Worm (Caenorhabditis elegans) whole organism, L4 larva: Measurements from ENCODE around the gene sec-6.
"Not testable (repeated sequence)": the region's sequence is repeated elsewhere in the genome, so short reads cannot be mapped to it uniquely, and the experiment has no call there.

Source experiments
- D1046.2 ChIP-seq: fragments of 200-800 bp; sonication (Bioruptor generic); IDR thresholded peaks from 2 replicates; pipeline ENCODE4 v1.3.6; 2022; ENCODE audit warnings: missing genetic modification characterization, missing compliant biosample characterization
- F10B5.3 ChIP-seq: sonication (generic microtip); optimal IDR thresholded peaks from 2 replicates; lab custom pipeline; 2016; ENCODE audit warnings: mild to moderate bottlenecking, missing genetic modification characterization, missing compliant biosample characterization
- F49E8.2 ChIP-seq: sonication (generic microtip); optimal IDR thresholded peaks from 2 replicates; lab custom pipeline; 2016; ENCODE audit warnings: missing compliant biosample characterization, mild to moderate bottlenecking, missing genetic modification characterization, borderline replicate concordance
- T26A8.4 ChIP-seq: fragments of 200-800 bp; sonication (Bioruptor generic); IDR thresholded peaks from 2 replicates; pipeline ENCODE4 v1.3.6; 2022; ENCODE audit warnings: missing genetic modification characterization, missing compliant biosample characterization
- Y75B8A.6 ChIP-seq: fragments of 200-800 bp; sonication (Bioruptor generic); IDR thresholded peaks from 2 replicates; pipeline ENCODE4 v1.3.6; 2022; ENCODE audit warnings: missing genetic modification reagents, missing genetic modification characterization, missing compliant biosample characterization
- ceh-20 ChIP-seq: fragments of 200-800 bp; sonication (Bioruptor generic); IDR thresholded peaks from 2 replicates; pipeline ENCODE4 v1.3.6; 2022; ENCODE audit warnings: missing genetic modification reagents, missing genetic modification characterization, missing compliant biosample characterization
- ceh-28 ChIP-seq: fragments of 150-350 bp; optimal IDR thresholded peaks from 2 replicates; lab custom pipeline; 2014; ENCODE audit warnings: missing biosample characterization, missing genetic modification reagents, missing genetic modification characterization
- ceh-32 ChIP-seq: sonication (generic microtip); optimal IDR thresholded peaks from 2 replicates; lab custom pipeline; 2016; ENCODE audit warnings: mild to moderate bottlenecking, missing genetic modification characterization, missing compliant biosample characterization; ENCODE audit not compliant: poor library complexity
- ceh-44 ChIP-seq: fragments of 200-800 bp; sonication (Bioruptor generic); IDR thresholded peaks from 2 replicates; pipeline ENCODE4 v1.3.6; 2022; ENCODE audit warnings: missing genetic modification reagents, missing genetic modification characterization, missing compliant biosample characterization
- ceh-62 ChIP-seq: sonication (generic microtip); optimal IDR thresholded peaks from 2 replicates; lab custom pipeline; 2017; ENCODE audit warnings: missing biosample characterization, missing genetic modification characterization
- ceh-82 ChIP-seq: sonication (generic microtip); optimal IDR thresholded peaks from 2 replicates; lab custom pipeline; 2017; ENCODE audit warnings: missing biosample characterization, missing genetic modification characterization
- ctbp-1 ChIP-seq: fragments of 200-800 bp; sonication (Bioruptor generic); IDR thresholded peaks from 2 replicates; pipeline ENCODE4 v1.3.6; 2022; ENCODE audit warnings: missing genetic modification reagents, missing genetic modification characterization, missing compliant biosample characterization
- daf-16 ChIP-seq, 3 experiments: sonication (generic microtip); optimal IDR thresholded peaks; 2 replicates each; lab custom pipeline; 2016 to 2017; ENCODE audit warnings: missing genetic modification characterization in 3 of 3, missing genetic modification reagents in 3 of 3, mild to moderate bottlenecking in 2 of 3, missing compliant biosample characterization in 2 of 3, missing biosample characterization in 1 of 3, moderate library complexity in 1 of 3
- dmd-6 ChIP-seq: fragments of 200-800 bp; sonication (Bioruptor generic); IDR thresholded peaks from 2 replicates; pipeline ENCODE4 v1.3.6; 2022; ENCODE audit warnings: missing genetic modification reagents, missing genetic modification characterization, missing compliant biosample characterization
- dmd-8 ChIP-seq: fragments of 200-800 bp; sonication (Bioruptor generic); IDR thresholded peaks from 2 replicates; pipeline ENCODE4 v1.3.6; 2022; ENCODE audit warnings: missing genetic modification characterization, missing compliant biosample characterization
- dpl-1 ChIP-seq: fragments of 150-350 bp; optimal IDR thresholded peaks from 2 replicates; lab custom pipeline; 2014; ENCODE audit warnings: missing biosample characterization, missing genetic modification reagents, missing genetic modification characterization
- dve-1 ChIP-seq: sonication (generic microtip); optimal IDR thresholded peaks from 2 replicates; lab custom pipeline; 2017; ENCODE audit warnings: antibody characterized with exemption, mild to moderate bottlenecking, missing genetic modification characterization, missing compliant biosample characterization; ENCODE audit not compliant: insufficient read depth
- hif-1 ChIP-seq, 2 experiments: sonication (generic microtip); optimal IDR thresholded peaks; 2 replicates each; lab custom pipeline; 2016 to 2017; ENCODE audit warnings: missing compliant biosample characterization in 2 of 2, missing genetic modification characterization in 2 of 2, missing genetic modification reagents in 2 of 2, missing genotype in 2 of 2, mild to moderate bottlenecking in 1 of 2
- hlh-30 ChIP-seq: sonication (generic microtip); optimal IDR thresholded peaks from 2 replicates; lab custom pipeline; 2017; ENCODE audit warnings: antibody characterized with exemption, mild to moderate bottlenecking, missing genetic modification characterization, missing compliant biosample characterization; ENCODE audit not compliant: insufficient read depth
- hmg-1.1 ChIP-seq: fragments of 200-800 bp; sonication (Bioruptor generic); IDR thresholded peaks from 2 replicates; pipeline ENCODE4 v1.3.6; 2022; ENCODE audit warnings: missing genetic modification reagents, missing genetic modification characterization, missing compliant biosample characterization
- jun-1 ChIP-seq: fragments of 150-350 bp; optimal IDR thresholded peaks from 2 replicates; lab custom pipeline; 2014; ENCODE audit warnings: missing biosample characterization, missing genetic modification reagents, missing genetic modification characterization
- lim-7 ChIP-seq: fragments of 200-800 bp; sonication (Bioruptor generic); IDR thresholded peaks from 2 replicates; pipeline ENCODE4 v1.3.6; 2022; ENCODE audit warnings: missing genetic modification characterization, missing compliant biosample characterization
- lin-1 ChIP-seq: fragments of 200-800 bp; sonication (Bioruptor generic); IDR thresholded peaks from 2 replicates; pipeline ENCODE4 v1.3.6; 2022; ENCODE audit warnings: missing genetic modification reagents, missing genetic modification characterization, missing compliant biosample characterization
- lin-38 ChIP-seq: fragments of 200-800 bp; sonication (Bioruptor generic); IDR thresholded peaks from 2 replicates; pipeline ENCODE4 v1.3.6; 2022; ENCODE audit warnings: missing genetic modification reagents, missing genetic modification characterization, missing compliant biosample characterization
- lir-3 ChIP-seq: sonication (generic microtip); optimal IDR thresholded peaks from 2 replicates; lab custom pipeline; 2016; ENCODE audit warnings: mild to moderate bottlenecking, missing genetic modification characterization, missing compliant biosample characterization
- lsy-2 ChIP-seq, 2 experiments: fragments of 150-350 bp in 1 of 2; sonication (generic microtip) in 1 of 2; optimal IDR thresholded peaks; 2 replicates each; lab custom pipeline; 2014 to 2017; ENCODE audit warnings: missing biosample characterization in 2 of 2, missing genetic modification characterization in 2 of 2
- mep-1 ChIP-seq: fragments of 150-350 bp; sonication (generic microtip); optimal IDR thresholded peaks from 3 replicates; lab custom pipeline; 2014; ENCODE audit warnings: missing biosample characterization, missing genetic modification characterization
- mxl-3 ChIP-seq: fragments of 200-800 bp; sonication (Bioruptor generic); optimal IDR thresholded peaks from 2 replicates; lab custom pipeline; 2018; ENCODE audit warnings: mild to moderate bottlenecking, missing genetic modification characterization, missing compliant biosample characterization
- nhr-102 ChIP-seq: sonication (generic microtip); optimal IDR thresholded peaks from 2 replicates; lab custom pipeline; 2016; ENCODE audit warnings: mild to moderate bottlenecking, missing genetic modification characterization, moderate library complexity, missing compliant biosample characterization
- nhr-237 ChIP-seq: sonication (generic microtip); optimal IDR thresholded peaks from 2 replicates; lab custom pipeline; 2017; ENCODE audit warnings: missing biosample characterization, missing genetic modification characterization
- nhr-25 ChIP-seq: sonication (generic microtip); optimal IDR thresholded peaks from 2 replicates; lab custom pipeline; 2017; ENCODE audit warnings: missing genetic modification characterization, mild to moderate bottlenecking, missing compliant biosample characterization, antibody characterized with exemption, moderate library complexity, borderline replicate concordance; ENCODE audit not compliant: insufficient read depth
- nhr-28 ChIP-seq: fragments of 150-350 bp; optimal IDR thresholded peaks from 2 replicates; lab custom pipeline; 2014; ENCODE audit warnings: missing biosample characterization, missing genetic modification characterization
- nhr-42 ChIP-seq: fragments of 200-800 bp; sonication (Bioruptor generic); IDR thresholded peaks from 2 replicates; pipeline ENCODE4 v1.3.6; 2022; ENCODE audit warnings: missing genetic modification characterization, missing compliant biosample characterization
- nhr-48 ChIP-seq: sonication (generic microtip); optimal IDR thresholded peaks from 2 replicates; lab custom pipeline; 2016; ENCODE audit warnings: mild to moderate bottlenecking, missing genetic modification characterization, missing compliant biosample characterization
- pha-4 ChIP-seq, 2 experiments: fragments of 150-350 bp in 1 of 2; fragments of 200-800 bp in 1 of 2; sonication (Bioruptor generic) in 1 of 2; IDR thresholded peaks in 1 of 2; optimal IDR thresholded peaks in 1 of 2; 2 replicates each; pipeline versions ENCODE4 v1.3.6 to Lab custom; 2014 to 2022; ENCODE audit warnings: missing genetic modification characterization in 2 of 2, missing genetic modification reagents in 2 of 2, missing biosample characterization in 1 of 2, missing compliant biosample characterization in 1 of 2
- snpc-4 ChIP-seq: fragments of 150-350 bp; optimal IDR thresholded peaks from 2 replicates; lab custom pipeline; 2014; ENCODE audit warnings: missing biosample characterization, missing genetic modification characterization
- spr-3 ChIP-seq: fragments of 200-800 bp; sonication (Bioruptor generic); optimal IDR thresholded peaks from 2 replicates; lab custom pipeline; 2018; ENCODE audit warnings: mild to moderate bottlenecking, missing genetic modification characterization, missing compliant biosample characterization
- unc-62 ChIP-seq, 3 experiments: fragments of 150-350 bp in 1 of 3; sonication (generic microtip); optimal IDR thresholded peaks in 2 of 3; peaks in 1 of 3; 1 replicate in 1 of 3; 2 replicates in 2 of 3; lab custom pipeline; 2014 to 2017; ENCODE audit warnings: missing biosample characterization in 3 of 3, missing genetic modification characterization in 3 of 3, missing genetic modification reagents in 3 of 3, missing genotype in 1 of 3
- vab-7 ChIP-seq: fragments of 200-800 bp; sonication (Bioruptor generic); IDR thresholded peaks from 2 replicates; pipeline ENCODE4 v1.3.6; 2022; ENCODE audit warnings: missing genetic modification reagents, missing genetic modification characterization, missing compliant biosample characterization
- zag-1 ChIP-seq: fragments of 150-350 bp; optimal IDR thresholded peaks from 2 replicates; lab custom pipeline; 2014; ENCODE audit warnings: missing biosample characterization, missing genetic modification characterization
- zfp-3 ChIP-seq: fragments of 200-800 bp; sonication (Bioruptor generic); conservative IDR thresholded peaks from 2 replicates; pipeline ENCODE4 v1.3.6; 2022; ENCODE audit warnings: missing genetic modification reagents, missing genetic modification characterization, missing compliant biosample characterization

Gene sec-6

DNA sequence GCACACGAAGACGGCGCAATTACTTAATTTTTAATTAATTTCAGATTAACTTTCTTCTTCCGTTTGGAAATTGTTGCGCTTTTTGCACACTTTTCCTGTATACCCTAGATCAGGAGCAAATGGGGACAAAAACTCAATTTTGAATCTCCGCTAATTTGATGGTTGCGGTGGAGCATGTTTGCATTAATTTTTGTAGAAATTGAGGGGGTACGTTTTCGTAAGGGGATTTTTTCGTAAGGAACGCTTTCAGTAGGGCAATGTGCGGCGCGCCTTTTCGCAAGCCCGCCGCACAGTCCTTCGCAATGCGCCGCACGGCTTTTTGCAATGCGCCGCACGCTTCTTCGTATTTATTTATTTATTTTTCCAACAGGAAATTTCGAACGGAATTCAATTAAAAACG lies 13.0 kb upstream of the sec-6 start (continued):
- TF ChIP-seq nhr-28, result peak; percentile 48
- peak; percentile 89 for TF ChIP-seq zfp-3 (GFP tag; lab: Robert Waterston, UW)
- TF ChIP-seq dmd-6 (GFP tag; lab: Robert Waterston, UW), result peak; percentile 90
- TF ChIP-seq nhr-48, result peak; percentile 0
- peak; percentile 58 for TF ChIP-seq mep-1 (tag; lab: Kevin White, UChicago)

DNA sequence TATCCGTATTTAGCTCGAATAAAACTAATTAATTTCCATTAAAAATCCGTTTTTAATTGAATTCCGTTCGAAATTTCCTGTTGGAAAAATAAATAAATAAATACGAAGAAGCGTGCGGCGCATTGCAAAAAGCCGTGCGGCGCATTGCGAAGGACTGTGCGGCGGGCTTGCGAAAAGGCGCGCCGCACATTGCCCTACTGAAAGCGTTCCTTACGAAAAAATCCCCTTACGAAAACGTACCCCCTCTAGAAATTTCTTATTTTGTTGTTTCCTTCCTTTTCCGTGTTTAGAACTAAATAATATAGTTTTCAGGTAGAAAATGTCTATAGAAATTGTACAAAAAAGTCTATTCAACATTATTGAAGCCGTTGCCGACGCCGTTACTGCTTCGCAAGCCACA lies 9.0 kb upstream of the sec-6 start, which contains the start of gene F09E5.8:
Gene F09E5.8, plus strand, starts transcription at position 313 of the 400 bp plus-strand sequence.
- TF ChIP-seq dmd-6 (GFP tag; lab: Robert Waterston, UW), result peak; percentile 23; the same call in 1 of the 2 replicates
- 0 out of 2 replicates have a peak, but pooled peaks have one; percentile 41 for TF ChIP-seq lin-1 (GFP tag; lab: Robert Waterston, UW)
- peak; percentile 78 for TF ChIP-seq hmg-1.1
- peak; percentile 63; the same call in 1 of the 2 replicates for TF ChIP-seq pha-4 (GFP tag; IDR thresholded peaks at IDR 0.05; lab: Robert Waterston, UW)
- TF ChIP-seq pha-4 (tag; optimal IDR thresholded peaks at IDR 0.05; lab: Kevin White, UChicago), result not testable (repeated sequence)
- TF ChIP-seq ctbp-1 (GFP tag; lab: Robert Waterston, UW), result 0 out of 2 replicates have a peak, but pooled peaks have one; percentile 39
- 0 out of 2 replicates have a peak, but pooled peaks have one; percentile 25 for TF ChIP-seq ceh-20 (GFP tag; lab: Robert Waterston, UW)
- 0 out of 2 replicates have a peak, but pooled peaks have one; percentile 63 for TF ChIP-seq vab-7 (GFP tag; lab: Robert Waterston, UW)
- TF ChIP-seq T26A8.4 (GFP tag; lab: Robert Waterston, UW), result peak; percentile 81
- peak; percentile 82 for TF ChIP-seq lin-38
- TF ChIP-seq, all 104 proteins: peak for 9; not testable (repeated sequence) for 95

DNA sequence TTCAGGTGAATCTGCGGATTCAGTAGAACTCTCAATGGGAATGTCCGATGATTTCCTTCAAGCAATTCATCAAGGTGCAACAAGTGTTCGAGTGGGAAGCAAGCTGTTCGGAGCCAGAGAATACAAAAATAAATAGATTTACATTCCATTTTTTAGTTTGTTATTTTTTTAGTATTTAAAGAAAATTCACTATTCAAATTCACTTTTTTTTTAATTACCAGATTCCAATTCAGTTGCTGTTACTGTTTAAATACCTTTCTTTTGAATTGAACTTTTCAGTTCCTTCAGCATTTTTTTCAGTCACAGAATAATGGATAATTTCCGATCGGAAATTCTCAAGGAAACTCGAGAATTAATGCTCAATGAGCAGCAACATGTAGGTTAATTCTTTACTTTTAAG lies 7.6 kb upstream of the sec-6 start, which contains the start of gene F09E5.7:
Gene F09E5.7, plus strand, starts transcription at position 301 of the 400 bp plus-strand sequence.
- no peak for TF ChIP-seq unc-62 (GFP tag; optimal IDR thresholded peaks at IDR 0.05 in 1 of 2; lab: Kevin White, UChicago)
- TF ChIP-seq unc-62 (tag; optimal IDR thresholded peaks at IDR 0.05; lab: Kevin White, UChicago), result no peak
- no peak for TF ChIP-seq Y75B8A.6 (GFP tag; lab: Robert Waterston, UW)
- TF ChIP-seq nhr-237 (tag; lab: Kevin White, UChicago), result no peak
- TF ChIP-seq nhr-28, result no peak
- TF ChIP-seq ceh-28 (tag; lab: Kevin White, UChicago), result no peak
- TF ChIP-seq hif-1 (tag; optimal IDR thresholded peaks at IDR 0.05; lab: Kevin White, UChicago), result no peak
- TF ChIP-seq mxl-3 (GFP tag; lab: Kevin White, UChicago), result no peak
- TF ChIP-seq lin-38, result no peak
- TF ChIP-seq ceh-32 (tag; lab: Kevin White, UChicago), result no peak
- TF ChIP-seq ctbp-1 (GFP tag; lab: Robert Waterston, UW), result no peak
- TF ChIP-seq D1046.2 (GFP tag; lab: Robert Waterston, UW), result no peak
- TF ChIP-seq ceh-44 (GFP tag; lab: Robert Waterston, UW), result no peak
- no peak for TF ChIP-seq lsy-2 (tag; optimal IDR thresholded peaks at IDR 0.05; lab: Kevin White, UChicago)
- no peak for TF ChIP-seq dmd-6 (GFP tag; lab: Robert Waterston, UW)
- TF ChIP-seq lir-3 (tag; lab: Kevin White, UChicago), result no peak
- no peak for TF ChIP-seq F10B5.3 (tag; lab: Kevin White, UChicago)
- no peak for TF ChIP-seq zag-1 (tag; lab: Kevin White, UChicago)
- TF ChIP-seq daf-16 (GFP tag; optimal IDR thresholded peaks at IDR 0.05; lab: Kevin White, UChicago), result no peak
- no peak for TF ChIP-seq daf-16 (tag; optimal IDR thresholded peaks at IDR 0.05; lab: Kevin White, UChicago)
- TF ChIP-seq dve-1, result no peak

DNA sequence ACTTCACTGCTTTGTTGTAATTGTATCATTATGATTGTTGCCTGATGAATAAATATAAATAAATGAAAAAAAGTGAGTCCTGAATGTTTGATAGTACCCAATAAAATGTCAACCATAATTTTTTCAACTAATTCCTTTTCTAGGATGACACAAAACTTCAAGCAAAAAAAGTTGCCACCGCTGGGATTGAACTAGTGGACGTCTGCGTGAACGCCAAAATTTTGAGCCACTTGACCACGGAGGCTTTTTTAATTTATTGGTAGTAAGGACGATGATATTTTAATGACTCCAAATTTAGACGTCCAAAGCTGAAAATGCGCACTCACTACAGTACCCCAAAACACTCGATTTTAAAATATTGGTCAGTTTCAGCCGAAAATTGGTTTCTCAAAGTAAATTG lies 5.7 kb upstream of the sec-6 start:
- TF ChIP-seq snpc-4 (tag; lab: Kevin White, UChicago), result no peak
- TF ChIP-seq nhr-42 (GFP tag; lab: Robert Waterston, UW), result peak; percentile 69; the same call in 1 of the 2 replicates
- no peak for TF ChIP-seq nhr-237 (tag; lab: Kevin White, UChicago)
- TF ChIP-seq ceh-82, result no peak
- TF ChIP-seq dpl-1, result no peak
- TF ChIP-seq lim-7 (GFP tag; lab: Robert Waterston, UW), result peak; percentile 98
- no peak for TF ChIP-seq ceh-62 (tag; lab: Kevin White, UChicago)
- peak; percentile 83 for TF ChIP-seq spr-3 (GFP tag; lab: Kevin White, UChicago)
- no peak for TF ChIP-seq ceh-44 (GFP tag; lab: Robert Waterston, UW)
- no peak for TF ChIP-seq nhr-25 (tag; lab: Kevin White, UChicago)
- TF ChIP-seq hlh-30 (tag; lab: Kevin White, UChicago), result no peak
- TF ChIP-seq jun-1 (tag; lab: Kevin White, UChicago), result no peak
- TF ChIP-seq zfp-3 (GFP tag; lab: Robert Waterston, UW), result peak; percentile 67; the same call in 1 of the 2 replicates
- TF ChIP-seq dmd-8 (GFP tag; lab: Robert Waterston, UW), result peak; percentile 97
- peak; percentile 69 for TF ChIP-seq nhr-102 (tag; lab: Kevin White, UChicago)
- peak; percentile 24 for TF ChIP-seq F49E8.2 (tag; lab: Kevin White, UChicago)
- TF ChIP-seq dve-1, result peak; percentile 44
